Fruit fly (Drosophila melanogaster) whole organism, embryonic: ENCODE measurements around the gene Sb.

ENCODE experiments used
- Atf6 ChIP-seq: fragments of 200-800 bp; sonication (Bioruptor generic); IDR thresholded peaks from 2 replicates; pipeline ENCODE4 v1.3.6; 2022; ENCODE audit warnings: missing biosample characterization, missing genetic modification characterization
- Blimp-1 ChIP-seq: fragments of 200-800 bp; sonication (Bioruptor generic); optimal IDR thresholded peaks from 3 replicates; lab custom pipeline; 2018; ENCODE audit warnings: missing biosample characterization, missing genetic modification characterization, mild to moderate bottlenecking, moderate library complexity, missing genetic modification reagents
- CG10209 ChIP-seq: fragments of 200-800 bp; sonication (Bioruptor generic); optimal IDR thresholded peaks from 3 replicates; lab custom pipeline; 2017; ENCODE audit warnings: missing biosample characterization, mild to moderate bottlenecking, missing genetic modification characterization, missing genetic modification reagents
- CG10979 ChIP-seq: fragments of 200-800 bp; sonication (Bioruptor generic); optimal IDR thresholded peaks from 2 replicates; lab custom pipeline; 2018; ENCODE audit warnings: missing biosample characterization, mild to moderate bottlenecking, missing genetic modification characterization, moderate library complexity
- CG11247 ChIP-seq: fragments of 200-800 bp; sonication (Bioruptor generic); IDR thresholded peaks from 2 replicates; pipeline ENCODE4 v1.3.6; 2022; ENCODE audit warnings: missing biosample characterization, missing genetic modification characterization
- CG11504 ChIP-seq: fragments of 200-800 bp; sonication (Bioruptor generic); optimal IDR thresholded peaks from 3 replicates; lab custom pipeline; 2019; ENCODE audit warnings: missing biosample characterization, mild to moderate bottlenecking, missing genetic modification characterization, moderate library complexity
- CG12236 ChIP-seq: fragments of 200-800 bp; sonication (Bioruptor generic); optimal IDR thresholded peaks from 2 replicates; lab custom pipeline; 2016; ENCODE audit warnings: missing biosample characterization, missing genetic modification characterization
- CG14667 ChIP-seq: fragments of 200-800 bp; sonication (Bioruptor generic); IDR thresholded peaks from 2 replicates; pipeline ENCODE4 v1.3.6; 2022; ENCODE audit warnings: missing biosample characterization, missing genetic modification characterization
- CG15514 ChIP-seq: fragments of 200-800 bp; sonication (Bioruptor generic); optimal IDR thresholded peaks from 3 replicates; lab custom pipeline; 2017; ENCODE audit warnings: missing biosample characterization, missing genetic modification characterization, mild to moderate bottlenecking, moderate library complexity, missing genetic modification reagents
- CG31224 ChIP-seq: fragments of 200-800 bp; sonication (Bioruptor generic); IDR thresholded peaks from 2 replicates; pipeline ENCODE4 v1.3.6; 2022; ENCODE audit warnings: missing biosample characterization, missing genetic modification characterization
- CG3163 ChIP-seq: fragments of 200-800 bp; sonication (Bioruptor generic); optimal IDR thresholded peaks from 3 replicates; lab custom pipeline; 2016; ENCODE audit warnings: missing biosample characterization, missing genetic modification characterization
- CG34224 ChIP-seq: fragments of 200-800 bp; sonication (Bioruptor generic); IDR thresholded peaks from 3 replicates; pipeline ENCODE4 v1.3.6; 2022; ENCODE audit warnings: missing biosample characterization, missing genetic modification characterization; ENCODE audit not compliant: partially characterized antibody
- CG34422 ChIP-seq: fragments of 200-800 bp; sonication (Bioruptor generic); IDR thresholded peaks from 3 replicates; pipeline ENCODE4 v1.3.6; 2022; ENCODE audit warnings: missing biosample characterization, missing genetic modification characterization
- CG4282 ChIP-seq: fragments of 200-800 bp; sonication (Bioruptor generic); optimal IDR thresholded peaks from 2 replicates; lab custom pipeline; 2016; ENCODE audit warnings: missing biosample characterization, missing genetic modification characterization
- CG4404 ChIP-seq: fragments of 200-800 bp; sonication (Bioruptor generic); IDR thresholded peaks from 2 replicates; pipeline ENCODE4 v1.3.6; 2022; ENCODE audit warnings: missing biosample characterization, missing genetic modification characterization
- CG4820 ChIP-seq: fragments of 200-800 bp; sonication (Bioruptor generic); optimal IDR thresholded peaks from 3 replicates; lab custom pipeline; 2016; ENCODE audit warnings: missing biosample characterization, missing genetic modification characterization
- CG6272 ChIP-seq: fragments of 200-800 bp; sonication (Bioruptor generic); IDR thresholded peaks from 2 replicates; pipeline ENCODE4 v1.3.6; 2022; ENCODE audit warnings: missing biosample characterization, missing genetic modification characterization
- CG9727 ChIP-seq: fragments of 200-800 bp; sonication (Bioruptor generic); optimal IDR thresholded peaks from 3 replicates; lab custom pipeline; 2017; ENCODE audit warnings: missing biosample characterization, mild to moderate bottlenecking, missing genetic modification characterization
- D19B ChIP-seq: fragments of 200-800 bp; sonication (Bioruptor generic); optimal IDR thresholded peaks from 2 replicates; lab custom pipeline; 2017; ENCODE audit warnings: missing biosample characterization, mild to moderate bottlenecking, missing genetic modification characterization
- Dref ChIP-seq: fragments of 200-800 bp; sonication (Bioruptor generic); IDR thresholded peaks from 2 replicates; pipeline ENCODE4 v1.3.6; 2022; ENCODE audit warnings: missing biosample characterization, missing genetic modification characterization
- Drgx ChIP-seq: fragments of 200-800 bp; sonication (Bioruptor generic); IDR thresholded peaks from 2 replicates; pipeline ENCODE4 v1.3.6; 2022; ENCODE audit warnings: missing biosample characterization, missing genetic modification characterization
- HLHmδ ChIP-seq: fragments of 200-800 bp; sonication (Bioruptor generic); optimal IDR thresholded peaks from 2 replicates; lab custom pipeline; 2018; ENCODE audit warnings: missing biosample characterization, mild to moderate bottlenecking, missing genetic modification characterization, moderate library complexity
- Jarid2 ChIP-seq: fragments of 200-800 bp; sonication (Bioruptor generic); optimal IDR thresholded peaks from 3 replicates; lab custom pipeline; 2017; ENCODE audit warnings: mild to moderate bottlenecking, missing biosample characterization, missing genetic modification reagents, missing genetic modification characterization
- NC2α ChIP-seq: fragments of 200-800 bp; sonication (Bioruptor generic); optimal IDR thresholded peaks from 2 replicates; lab custom pipeline; 2016; ENCODE audit warnings: missing biosample characterization, missing genetic modification characterization
- Optix ChIP-seq: fragments of 200-800 bp; sonication (Bioruptor generic); IDR thresholded peaks from 3 replicates; pipeline ENCODE4 v1.3.6; 2022; ENCODE audit warnings: missing biosample characterization, missing genetic modification characterization
- Pdp1 ChIP-seq, 2 experiments: fragments of 200-800 bp; sonication (Bioruptor generic); optimal IDR thresholded peaks; 3 replicates each; lab custom pipeline; 2016; ENCODE audit warnings: missing biosample characterization in 2 of 2, missing genetic modification characterization in 2 of 2, mild to moderate bottlenecking in 1 of 2, moderate library complexity in 1 of 2
- Six4 ChIP-seq: fragments of 200-800 bp; sonication (Bioruptor generic); optimal IDR thresholded peaks from 2 replicates; lab custom pipeline; 2016; ENCODE audit warnings: missing biosample characterization, missing genetic modification characterization
- Trl ChIP-seq, 3 experiments: fragments of >200 bp in 2 of 3; fragments of 200-800 bp in 1 of 3; sonication (Bioruptor generic) in 1 of 3; optimal IDR thresholded peaks; 2 replicates in 1 of 3; 3 replicates in 2 of 3; lab custom pipeline; 2016 to 2017; ENCODE audit warnings: missing biosample characterization in 1 of 3, missing genetic modification characterization in 1 of 3
- Xrp1 ChIP-seq: fragments of 200-800 bp; sonication (Bioruptor generic); IDR thresholded peaks from 2 replicates; pipeline ENCODE4 v1.3.6; 2022; ENCODE audit warnings: missing biosample characterization, missing genetic modification characterization
- bsh ChIP-seq, 2 experiments: fragments of 200-800 bp; sonication (Bioruptor generic); optimal IDR thresholded peaks; 2 replicates each; lab custom pipeline; 2017 to 2018; ENCODE audit warnings: mild to moderate bottlenecking in 2 of 2, missing biosample characterization in 2 of 2, missing genetic modification characterization in 2 of 2, moderate library complexity in 1 of 2
- chinmo ChIP-seq: fragments of 200-800 bp; sonication (Bioruptor generic); IDR thresholded peaks from 4 replicates; pipeline ENCODE4 v1.3.6; 2022; ENCODE audit warnings: missing biosample characterization, missing genetic modification characterization; ENCODE audit not compliant: partially characterized antibody
- dati ChIP-seq: fragments of 200-800 bp; sonication (Bioruptor generic); IDR thresholded peaks from 2 replicates; pipeline ENCODE4 v1.3.6; 2022; ENCODE audit warnings: missing biosample characterization, missing genetic modification characterization
- dmrt11E ChIP-seq: fragments of 200-800 bp; sonication (Bioruptor generic); optimal IDR thresholded peaks from 3 replicates; lab custom pipeline; 2018; ENCODE audit warnings: missing biosample characterization, mild to moderate bottlenecking, missing genetic modification characterization, moderate library complexity
- dysf ChIP-seq: fragments of 200-800 bp; sonication (Bioruptor generic); IDR thresholded peaks from 3 replicates; pipeline ENCODE4 v1.3.6; 2022; ENCODE audit warnings: missing biosample characterization, missing genetic modification characterization
- ems ChIP-seq: fragments of 200-800 bp; sonication (Bioruptor generic); optimal IDR thresholded peaks from 3 replicates; lab custom pipeline; 2016; ENCODE audit warnings: missing biosample characterization, missing genetic modification characterization
- gsb-n ChIP-seq: fragments of 200-800 bp; sonication (Bioruptor generic); optimal IDR thresholded peaks from 3 replicates; lab custom pipeline; 2018; ENCODE audit warnings: missing biosample characterization, mild to moderate bottlenecking, missing genetic modification characterization
- gt ChIP-seq: fragments of 200-800 bp; sonication (Bioruptor generic); IDR thresholded peaks from 2 replicates; pipeline ENCODE4 v1.3.6; 2022; ENCODE audit warnings: missing biosample characterization, missing genetic modification characterization
- otp ChIP-seq: fragments of 200-800 bp; sonication (Bioruptor generic); IDR thresholded peaks from 3 replicates; pipeline ENCODE4, ENCODE4 v1.3.6; 2022; ENCODE audit warnings: missing biosample characterization, missing genetic modification characterization
- pb ChIP-seq: fragments of 200-800 bp; sonication (Bioruptor generic); optimal IDR thresholded peaks from 3 replicates; lab custom pipeline; 2016; ENCODE audit warnings: missing biosample characterization, missing genetic modification characterization
- phol ChIP-seq: fragments of 200-800 bp; sonication (Bioruptor generic); optimal IDR thresholded peaks from 3 replicates; lab custom pipeline; 2018; ENCODE audit warnings: missing biosample characterization, mild to moderate bottlenecking, missing genetic modification characterization, moderate library complexity
- pnt ChIP-seq: fragments of 200-800 bp; sonication (Bioruptor generic); optimal IDR thresholded peaks from 3 replicates; lab custom pipeline; 2016; ENCODE audit warnings: missing biosample characterization, missing genetic modification characterization
- prd ChIP-seq, 3 experiments: fragments of >200 bp in 2 of 3; fragments of 200-800 bp in 1 of 3; sonication (Bioruptor generic) in 1 of 3; optimal IDR thresholded peaks in 2 of 3; IDR thresholded peaks in 1 of 3; 2 replicates in 2 of 3; 3 replicates in 1 of 3; pipeline versions ENCODE4 v1.3.6 to Lab custom; 2017 to 2022; ENCODE audit warnings: missing biosample characterization in 1 of 3, missing genetic modification characterization in 1 of 3
- row ChIP-seq: fragments of 200-800 bp; sonication (Bioruptor generic); IDR thresholded peaks from 3 replicates; pipeline ENCODE4 v1.3.6; 2022; ENCODE audit warnings: missing biosample characterization, missing genetic modification characterization
- run ChIP-seq: fragments of 200-800 bp; sonication (Bioruptor generic); optimal IDR thresholded peaks from 3 replicates; lab custom pipeline; 2018; ENCODE audit warnings: missing biosample characterization, mild to moderate bottlenecking, missing genetic modification characterization
- sens ChIP-seq: fragments of 200-800 bp; sonication (Bioruptor generic); peaks from one replicate; lab custom pipeline; 2016; ENCODE audit warnings: missing biosample characterization, missing genetic modification characterization
- tio ChIP-seq: fragments of 200-800 bp; sonication (Bioruptor generic); optimal IDR thresholded peaks from 2 replicates; lab custom pipeline; 2017; ENCODE audit warnings: missing biosample characterization, missing genetic modification characterization, inconsistent platforms
- twi ChIP-seq: fragments of 200-800 bp; optimal IDR thresholded peaks from 2 replicates; lab custom pipeline; 2019; ENCODE audit warnings: missing biosample characterization, mild to moderate bottlenecking, missing genetic modification characterization, moderate library complexity
- vfl ChIP-seq: fragments of 200-800 bp; sonication (Bioruptor generic); optimal IDR thresholded peaks from 2 replicates; lab custom pipeline; 2016; ENCODE audit warnings: missing biosample characterization, missing genetic modification characterization
- zen ChIP-seq: fragments of 200-800 bp; sonication (Bioruptor generic); optimal IDR thresholded peaks from 3 replicates; lab custom pipeline; 2018; ENCODE audit warnings: missing biosample characterization, mild to moderate bottlenecking, missing genetic modification characterization, moderate library complexity
- zfh1 ChIP-seq: fragments of 200-800 bp; sonication (Bioruptor generic); IDR thresholded peaks from 3 replicates; pipeline ENCODE4 v1.3.6; 2022; ENCODE audit warnings: missing biosample characterization, missing genetic modification characterization

Sb gene

dm6 chr3R:16119441-16119840 is 3.5 kb downstream of the Sb start:
- TF ChIP-seq NC2α (no peak), Xrp1 (GFP tag; lab: Robert Waterston, UW) (peak; percentile 63; the same call in 1 of the 2 replicates), Dref (GFP tag; lab: Robert Waterston, UW) (no peak), row (GFP tag; lab: Robert Waterston, UW) (peak; percentile 38; the same call in 1 of the 3 replicates), ems (no peak), gt (GFP tag; lab: Robert Waterston, UW) (no peak), dysf (GFP tag; lab: Robert Waterston, UW) (peak; percentile 37; the same call in 1 of the 3 replicates), pb (no peak), gsb-n (tag; lab: Kevin White, UChicago) (no peak), vfl (GFP tag; lab: Kevin White, UChicago) (no peak), otp (0 out of 3 replicates have a peak, but pooled peaks have one; percentile 24), Optix (GFP tag; lab: Robert Waterston, UW) (no peak), CG12236 (no peak), tio (GFP tag; lab: Kevin White, UChicago) (peak; percentile 2), D19B (GFP tag; lab: Kevin White, UChicago) (peak; percentile 54), Pdp1 (GFP tag; optimal IDR thresholded peaks at IDR 0.05; lab: Kevin White, UChicago) (no peak), phol (peak; percentile 16), prd (optimal IDR thresholded peaks at IDR 0.05; lab: Kevin White, UChicago) (no peak), prd (GFP tag; IDR thresholded peaks at IDR 0.05; lab: Robert Waterston, UW) (peak; percentile 86), CG15514 (GFP tag; lab: Kevin White, UChicago) (peak; percentile 1), zfh1 (GFP tag; lab: Robert Waterston, UW) (peak; percentile 70; the same call in 2 of the 3 replicates), pnt (peak; percentile 6), HLHmδ (no peak), Blimp-1 (GFP tag; lab: Kevin White, UChicago) (peak; percentile 16), Atf6 (no peak), CG11504 (tag; lab: Kevin White, UChicago) (peak; percentile 22), dmrt11E (tag; lab: Kevin White, UChicago) (peak; percentile 16), Drgx (GFP tag; lab: Robert Waterston, UW) (peak; percentile 89), CG4404 (GFP tag; lab: Robert Waterston, UW) (peak; percentile 22; the same call in 1 of the 2 replicates), CG6272 (GFP tag; lab: Robert Waterston, UW) (no peak), CG4820 (GFP tag; lab: Kevin White, UChicago) (peak; percentile 4), bsh (GFP tag; optimal IDR thresholded peaks at IDR 0.05; lab: Kevin White, UChicago) (peak; percentile 10 to 74), CG11247 (GFP tag; lab: Robert Waterston, UW) (no peak), CG14667 (GFP tag; lab: Robert Waterston, UW) (peak; percentile 34; the same call in 1 of the 2 replicates), CG10979 (tag; lab: Kevin White, UChicago) (peak; percentile 23), Six4 (no peak), CG4282 (no peak), CG9727 (GFP tag; lab: Kevin White, UChicago) (peak; percentile 9), CG10209 (peak; percentile 1), zen (tag; lab: Kevin White, UChicago) (peak; percentile 72)

dm6 chr3R:16128471-16128870 is 12.5 kb downstream of the Sb start:
- TF ChIP-seq CG11247 (GFP tag; lab: Robert Waterston, UW) (0 out of 2 replicates have a peak, but pooled peaks have one; percentile 41), CG34422 (GFP tag; lab: Robert Waterston, UW) (0 out of 3 replicates have a peak, but pooled peaks have one; percentile 32), Jarid2 (GFP tag; lab: Kevin White, UChicago) (peak; percentile 11), CG31224 (GFP tag; lab: Robert Waterston, UW) (no peak), Trl (optimal IDR thresholded peaks at IDR 0.05; lab: Kevin White, UChicago) (peak; percentile 19 to 39), Trl (GFP tag; optimal IDR thresholded peaks at IDR 0.05; lab: Kevin White, UChicago) (no peak), dati (GFP tag; lab: Robert Waterston, UW) (no peak), CG3163 (GFP tag; lab: Kevin White, UChicago) (peak; percentile 71), sens (GFP tag; lab: Kevin White, UChicago) (peak; percentile 37), CG34224 (0 out of 3 replicates have a peak, but pooled peaks have one; percentile 15), run (tag; lab: Kevin White, UChicago) (no peak), twi (tag; lab: Kevin White, UChicago) (no peak), chinmo (0 out of 4 replicates have a peak, but pooled peaks have one; percentile 64)
